Worm (Caenorhabditis elegans) whole organism, early embryonic: Measurements from ENCODE around the gene E_BE45912.2.

Source experiments
- B0310.2 ChIP-seq: sonication (generic microtip); optimal IDR thresholded peaks from 2 replicates; lab custom pipeline; 2016; ENCODE audit warnings: mild to moderate bottlenecking, missing genetic modification characterization, missing compliant biosample characterization
- F13C5.2 ChIP-seq: sonication (generic microtip); optimal IDR thresholded peaks from 2 replicates; lab custom pipeline; 2017; ENCODE audit warnings: mild to moderate bottlenecking, missing genetic modification characterization, inconsistent platforms, missing compliant biosample characterization
- aly-1 ChIP-seq: sonication (generic microtip); optimal IDR thresholded peaks from 2 replicates; lab custom pipeline; 2016; ENCODE audit warnings: missing genetic modification characterization, missing compliant biosample characterization
- ama-1 ChIP-seq: fragments of 150-350 bp; optimal IDR thresholded peaks from 2 replicates; lab custom pipeline; 2014
- ceh-13 ChIP-seq: fragments of 200-800 bp; sonication (Bioruptor generic); optimal IDR thresholded peaks from 2 replicates; lab custom pipeline; 2018; ENCODE audit warnings: mild to moderate bottlenecking, missing genetic modification characterization, missing compliant biosample characterization
- ceh-36 ChIP-seq: sonication (generic microtip); optimal IDR thresholded peaks from 2 replicates; lab custom pipeline; 2016; ENCODE audit warnings: missing genetic modification characterization, inconsistent platforms, missing compliant biosample characterization
- flt-1 ChIP-seq: fragments of 200-800 bp; sonication (Bioruptor generic); IDR thresholded peaks from 2 replicates; pipeline ENCODE4 v1.3.6; 2022; ENCODE audit warnings: missing genetic modification characterization, missing compliant biosample characterization
- hnd-1 ChIP-seq: sonication (generic microtip); optimal IDR thresholded peaks from 2 replicates; lab custom pipeline; 2016; ENCODE audit warnings: missing genetic modification characterization, missing compliant biosample characterization
- pes-1 ChIP-seq: fragments of 200-800 bp; sonication (Bioruptor generic); IDR thresholded peaks from 2 replicates; pipeline ENCODE4 v1.3.6; 2022; ENCODE audit warnings: missing genetic modification reagents, missing genetic modification characterization, missing compliant biosample characterization
- scrt-1 ChIP-seq: fragments of 200-800 bp; sonication (Bioruptor generic); IDR thresholded peaks from 2 replicates; pipeline ENCODE4 v1.3.6; 2022; ENCODE audit warnings: missing genetic modification characterization, missing compliant biosample characterization
- sea-1 ChIP-seq: fragments of 200-800 bp; sonication (Bioruptor generic); conservative IDR thresholded peaks from 2 replicates; pipeline ENCODE4 v1.3.6; 2022; ENCODE audit warnings: missing genetic modification characterization, missing compliant biosample characterization
- tbx-11 ChIP-seq: fragments of 200-800 bp; sonication (Bioruptor generic); IDR thresholded peaks from 2 replicates; pipeline ENCODE4 v1.3.6; 2022; ENCODE audit warnings: missing genetic modification characterization, missing compliant biosample characterization

DNA sequence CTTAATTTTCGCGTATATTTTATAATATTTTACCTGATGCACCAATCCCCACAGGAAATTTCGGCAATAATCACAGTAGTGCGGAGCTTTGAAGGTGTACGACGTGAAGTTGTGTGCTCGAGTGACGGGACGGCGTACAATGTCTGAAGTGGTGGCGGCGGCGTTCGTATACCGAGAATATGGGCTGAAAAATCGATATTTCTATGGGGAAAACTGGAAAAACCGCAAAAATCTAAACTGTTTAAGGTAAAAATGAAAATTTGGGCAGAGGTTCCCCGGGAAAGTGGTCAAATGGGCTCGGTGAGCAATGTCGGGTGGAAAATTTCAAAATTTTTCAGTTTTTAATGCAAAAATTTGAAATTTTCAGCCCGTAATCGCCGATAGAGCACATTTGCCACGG is 4.0 kb upstream of the E_BE45912.2 start:
- TF ChIP-seq ceh-36 (tag; lab: Kevin White, UChicago) (no peak), ama-1 (lab: Kevin White, UChicago) (no peak), ceh-13 (no peak), tbx-11 (GFP tag; lab: Robert Waterston, UW) (no peak), flt-1 (GFP tag; lab: Robert Waterston, UW) (no peak), hnd-1 (tag; lab: Kevin White, UChicago) (no peak), sea-1 (GFP tag; lab: Robert Waterston, UW) (no peak), B0310.2 (tag; lab: Kevin White, UChicago) (no peak), scrt-1 (GFP tag; lab: Robert Waterston, UW) (no peak), F13C5.2 (tag; lab: Kevin White, UChicago) (no peak), aly-1 (tag; lab: Kevin White, UChicago) (no peak), pes-1 (GFP tag; lab: Robert Waterston, UW) (no peak)
